Fruit fly (Drosophila melanogaster) Kc167 (cell line): ENCODE results near the gene Lk6.

Source experiments
- Myc ChIP-seq: fragments of >200 bp; optimal IDR thresholded peaks from 2 replicates; lab custom pipeline; 2017; ENCODE audit warnings: missing external identifiers
- Sin3A ChIP-seq: fragments of >200 bp; optimal IDR thresholded peaks from 2 replicates; lab custom pipeline; 2018; ENCODE audit warnings: missing external identifiers
- h ChIP-seq: fragments of >200 bp; optimal IDR thresholded peaks from 3 replicates; lab custom pipeline; 2018; ENCODE audit warnings: missing external identifiers
- insv ChIP-seq: fragments of >200 bp; optimal IDR thresholded peaks from 3 replicates; lab custom pipeline; 2018; ENCODE audit warnings: missing external identifiers
- psq ChIP-seq: fragments of >200 bp; optimal IDR thresholded peaks from 2 replicates; lab custom pipeline; 2017; ENCODE audit warnings: missing external identifiers
- ttk ChIP-seq: sonication (Bioruptor generic); optimal IDR thresholded peaks from 2 replicates; lab custom pipeline; 2017; ENCODE audit warnings: missing external identifiers

Lk6 gene

DNA sequence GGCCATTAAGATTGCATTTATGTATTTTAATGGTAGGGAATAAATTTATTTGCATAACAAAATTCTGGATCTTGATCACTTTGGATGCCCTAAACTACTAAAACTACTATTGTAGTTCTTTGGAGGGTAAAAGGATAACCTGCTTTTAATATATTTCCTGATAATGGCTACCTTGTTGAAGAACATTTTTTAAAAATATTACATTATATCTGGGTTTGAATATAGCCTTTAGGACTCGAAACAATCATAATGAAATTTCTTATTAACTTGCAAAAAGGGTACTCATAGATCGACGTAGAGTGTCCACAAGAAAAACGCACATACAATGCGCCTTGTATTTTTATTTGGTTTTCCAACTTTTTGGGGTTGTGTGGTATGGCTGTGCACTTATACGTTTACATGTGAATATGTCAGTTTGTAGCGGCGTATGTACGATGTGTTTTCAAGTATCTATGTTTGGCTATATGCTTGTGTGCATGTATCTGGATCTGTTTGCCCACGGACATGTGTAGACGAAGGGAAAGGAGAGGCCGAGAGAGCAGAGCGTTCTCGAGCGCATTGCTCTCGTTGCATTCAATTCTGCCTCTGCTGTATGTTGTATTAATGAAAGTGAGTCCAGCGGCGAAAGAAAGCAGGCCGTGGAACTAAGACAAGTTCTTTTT, 15.2 kb upstream of the Lk6 start:
- TF ChIP-seq Sin3A (lab: Kevin White, UChicago) = no peak
- no peak for TF ChIP-seq psq (lab: Kevin White, UChicago)
- no peak for TF ChIP-seq insv (lab: Kevin White, UChicago)
- TF ChIP-seq ttk (lab: Kevin White, UChicago) = no peak
- TF ChIP-seq h (lab: Kevin White, UChicago) = no peak
- no peak for TF ChIP-seq Myc

DNA sequence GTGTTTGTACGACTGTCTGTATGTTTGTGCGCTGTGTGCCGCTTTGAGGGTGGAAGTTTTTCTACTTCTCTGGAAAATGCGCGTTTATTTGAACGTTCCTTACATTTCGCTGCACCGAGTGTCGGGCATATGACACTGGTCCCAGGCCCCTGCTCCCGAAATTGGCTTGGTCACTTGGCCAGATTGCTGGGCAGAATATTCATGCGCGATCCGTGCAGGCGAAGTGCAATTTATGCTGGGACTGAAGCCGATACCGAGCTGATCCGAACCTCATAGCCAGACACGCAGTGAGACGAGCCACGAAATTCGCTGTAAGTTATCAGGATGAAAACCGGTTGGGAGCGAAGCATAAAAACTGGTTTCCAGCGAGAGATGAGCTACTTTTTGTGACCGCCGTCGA, 14.6 kb upstream of the Lk6 start:
- TF ChIP-seq Sin3A (lab: Kevin White, UChicago) (no peak), psq (lab: Kevin White, UChicago) (no peak), insv (lab: Kevin White, UChicago) (no peak), ttk (lab: Kevin White, UChicago) (no peak), h (lab: Kevin White, UChicago) (no peak), Myc (no peak)

DNA sequence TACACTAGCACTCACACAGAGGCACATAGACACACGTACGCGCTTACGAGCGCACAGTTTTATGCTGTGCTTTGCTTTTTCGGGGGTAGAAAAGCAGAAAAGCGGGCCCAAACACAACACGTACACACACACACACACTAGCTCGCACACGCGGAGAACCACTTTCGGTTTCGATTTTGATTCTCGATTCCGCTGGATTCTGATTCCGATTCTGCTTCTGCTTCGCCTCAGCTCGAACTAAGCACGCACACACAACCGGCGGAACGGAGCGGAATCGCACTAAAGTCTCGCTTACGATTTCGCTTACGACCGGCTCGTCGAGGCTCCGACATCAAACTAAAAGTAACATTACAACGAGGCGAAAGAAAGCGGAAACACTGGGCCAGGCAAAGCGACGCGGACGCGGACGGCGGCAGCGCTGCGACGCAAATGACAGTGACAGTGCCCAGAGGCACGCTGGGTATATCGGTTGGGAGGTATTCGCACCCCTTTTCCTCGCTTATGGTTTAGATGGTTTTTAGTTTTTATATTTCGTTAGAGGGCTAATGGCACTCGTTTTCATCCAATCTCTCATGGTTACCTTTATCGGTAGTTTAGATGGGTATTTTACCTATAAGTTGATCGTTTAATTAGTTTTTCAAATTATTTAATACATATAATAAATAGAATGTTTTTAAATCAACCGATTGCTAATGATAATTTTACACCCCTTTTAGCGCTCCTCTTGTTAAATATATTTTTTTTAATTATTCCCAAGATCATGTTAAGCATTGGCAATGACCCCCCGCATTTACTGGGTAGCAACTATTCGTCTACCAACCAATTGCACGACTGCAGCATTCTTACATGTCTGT, 14.0 kb upstream of the Lk6 start:
- TF ChIP-seq insv (lab: Kevin White, UChicago) (no peak), h (lab: Kevin White, UChicago) (no peak)

DNA sequence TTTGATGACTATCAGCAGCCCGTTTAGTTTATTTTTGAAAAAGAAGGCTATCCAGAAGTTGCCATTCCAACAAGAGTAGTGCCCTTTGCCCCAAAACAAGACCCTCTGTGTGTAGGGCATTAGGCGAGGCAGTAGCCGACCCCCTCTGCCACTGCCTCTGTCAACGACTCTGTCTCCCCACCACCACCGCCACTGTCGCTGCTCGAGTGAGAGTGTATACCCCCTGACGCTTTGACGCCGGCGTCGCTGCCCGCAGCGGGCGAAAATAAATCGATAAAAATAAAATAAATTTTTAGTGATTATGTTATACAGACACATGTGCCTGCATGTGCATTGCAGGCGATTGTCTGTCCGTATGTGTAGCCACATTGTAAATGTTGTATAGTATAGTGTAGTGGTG, 12.8 kb upstream of the Lk6 start:
- TF ChIP-seq Sin3A (lab: Kevin White, UChicago) (no peak), psq (lab: Kevin White, UChicago) (no peak), Myc (no peak), h (lab: Kevin White, UChicago) (no peak), ttk (lab: Kevin White, UChicago) (no peak), insv (lab: Kevin White, UChicago) (no peak)

DNA sequence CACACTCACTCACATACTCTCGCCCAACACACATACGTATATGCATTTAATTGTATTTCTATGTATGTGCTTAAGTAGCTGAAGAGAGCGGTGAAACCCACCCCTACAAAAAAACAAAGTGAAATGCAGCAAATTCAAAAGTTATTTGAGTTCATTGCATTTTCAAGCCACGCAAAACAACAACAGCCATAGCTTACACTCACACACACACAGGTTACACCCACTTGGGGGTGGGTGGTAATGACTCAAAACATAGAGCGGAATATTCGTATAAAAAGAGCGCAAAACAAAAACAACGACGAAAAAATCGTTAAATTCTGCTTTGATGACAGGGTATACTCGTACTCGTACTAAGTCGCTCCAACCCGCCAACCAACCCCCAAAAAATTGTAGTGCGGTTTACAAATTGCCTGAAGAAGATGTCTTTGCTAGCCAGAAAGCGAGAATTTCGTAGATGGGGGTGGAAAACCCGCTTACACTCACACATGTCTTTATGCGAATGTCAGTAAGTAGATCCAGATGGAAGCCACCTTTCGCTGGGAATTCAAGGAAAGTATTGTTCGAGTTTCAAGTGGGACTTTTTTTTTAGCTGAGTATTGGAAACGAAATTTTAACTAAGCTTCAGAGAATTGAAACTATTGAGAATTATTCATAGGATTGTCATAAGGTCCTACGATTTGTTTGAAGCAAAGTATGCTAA, 12.0 kb upstream of the Lk6 start:
- TF ChIP-seq h (lab: Kevin White, UChicago) (no peak), psq (lab: Kevin White, UChicago) (no peak), Sin3A (lab: Kevin White, UChicago) (no peak), ttk (lab: Kevin White, UChicago) (no peak), Myc (no peak), insv (lab: Kevin White, UChicago) (no peak)

DNA sequence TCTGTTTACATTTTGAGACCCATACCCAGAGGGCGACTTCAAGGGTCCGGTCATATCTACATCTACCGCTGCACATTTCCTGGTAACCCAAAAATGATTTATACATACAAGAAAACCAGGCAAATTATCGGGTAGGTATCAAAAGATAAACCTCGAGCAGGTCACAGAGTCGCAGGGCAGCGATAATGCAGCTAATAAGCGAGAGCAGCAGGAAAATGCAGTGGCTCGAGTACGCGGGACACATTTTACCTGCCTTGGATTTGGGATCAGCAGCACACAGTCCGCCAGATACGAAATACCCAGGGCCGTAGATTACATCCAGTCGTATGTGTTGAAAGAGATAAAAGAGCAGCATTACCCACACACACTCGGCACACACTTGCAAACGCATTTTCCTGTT, 10.9 kb upstream of the Lk6 start:
- TF ChIP-seq Myc (no peak), insv (lab: Kevin White, UChicago) (no peak), ttk (lab: Kevin White, UChicago) (no peak), psq (lab: Kevin White, UChicago) (no peak), h (lab: Kevin White, UChicago) (no peak), Sin3A (lab: Kevin White, UChicago) (no peak)

DNA sequence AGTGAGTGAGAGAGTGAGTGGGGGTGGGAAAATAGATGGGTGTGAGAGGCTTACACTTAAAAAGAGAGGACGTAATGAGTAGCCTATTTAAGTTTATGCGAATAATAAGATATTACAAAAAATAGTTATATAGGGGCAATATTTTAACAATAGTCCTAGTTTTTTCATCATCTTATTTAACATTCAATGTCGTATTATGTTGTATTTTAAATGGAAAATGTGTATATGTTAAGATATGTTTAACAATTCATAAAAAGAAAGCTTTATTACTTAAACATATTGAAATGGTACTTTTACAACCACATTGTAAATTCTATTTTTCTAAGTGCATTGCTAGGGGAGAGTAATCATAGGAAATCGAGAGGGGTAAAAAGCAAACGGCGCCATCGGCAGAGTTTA, 9.7 kb upstream of the Lk6 start:
- TF ChIP-seq ttk (lab: Kevin White, UChicago) (no peak), Sin3A (lab: Kevin White, UChicago) (no peak), Myc (no peak), psq (lab: Kevin White, UChicago) (no peak), h (lab: Kevin White, UChicago) (no peak), insv (lab: Kevin White, UChicago) (no peak)

DNA sequence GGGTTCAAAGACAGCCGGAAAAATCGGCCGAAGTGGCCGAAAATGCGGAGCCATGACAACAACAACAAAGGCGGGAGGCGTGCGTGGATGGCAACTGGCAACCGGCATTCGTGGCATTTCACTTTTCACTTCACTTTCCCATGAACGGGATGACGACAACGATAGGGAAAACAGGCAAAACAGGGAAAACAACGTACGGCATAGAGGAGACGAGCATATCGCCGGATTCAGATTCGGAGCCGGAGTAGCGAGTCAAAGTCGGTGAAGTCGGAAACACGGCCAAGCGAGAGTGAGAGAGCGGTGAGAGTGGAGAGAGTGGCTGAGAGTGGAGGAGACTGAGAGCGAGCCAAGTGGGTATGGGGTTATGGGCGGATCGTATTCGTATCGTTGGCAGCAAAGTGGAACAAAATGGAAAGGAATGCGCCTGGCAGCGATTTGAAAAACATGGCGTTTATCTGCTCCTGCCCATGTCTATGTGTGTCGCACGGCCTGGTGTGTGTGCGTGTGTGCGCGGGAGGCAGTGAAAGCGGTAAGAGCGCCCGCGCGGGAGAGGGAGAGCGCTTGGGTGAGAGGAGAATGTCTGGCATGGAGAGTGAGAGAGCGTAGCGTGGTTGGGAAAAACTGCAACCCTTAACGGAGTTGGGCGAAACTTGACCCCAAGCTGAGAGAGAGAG, 9.2 kb upstream of the Lk6 start:
- no peak for TF ChIP-seq Sin3A (lab: Kevin White, UChicago)

DNA sequence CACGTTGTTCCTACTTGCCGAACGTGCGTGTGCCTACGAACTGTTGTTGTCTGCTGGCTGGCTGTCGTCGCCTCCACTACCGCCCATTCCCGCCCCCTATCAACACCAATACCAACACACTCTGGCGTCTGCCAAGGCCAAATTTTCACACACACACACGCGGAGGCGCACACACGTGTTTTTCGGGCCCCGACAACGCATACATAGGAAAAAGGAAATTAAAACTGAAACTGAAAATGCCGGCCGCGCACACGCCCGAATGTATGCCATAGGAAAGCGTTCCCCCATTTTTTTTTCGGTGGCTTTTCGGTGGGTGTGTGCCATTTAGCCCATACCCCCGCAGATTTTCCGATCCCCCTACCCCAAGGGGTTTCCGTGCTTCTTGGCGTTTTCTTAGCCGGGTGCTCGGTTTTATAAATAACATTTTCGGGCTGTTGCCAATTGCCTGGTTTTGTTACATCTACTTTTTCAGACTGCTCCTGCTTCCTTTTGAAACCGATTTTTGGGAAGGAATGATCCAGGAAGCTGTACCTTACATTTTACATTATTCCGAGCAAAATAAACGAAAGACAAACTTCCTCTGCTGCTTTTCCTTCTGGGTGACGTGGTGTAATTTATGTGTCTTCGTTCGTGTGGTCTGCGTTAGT, 8.0 kb upstream of the Lk6 start:
- TF ChIP-seq Sin3A (lab: Kevin White, UChicago) (no peak), h (lab: Kevin White, UChicago) (no peak), ttk (lab: Kevin White, UChicago) (no peak), insv (lab: Kevin White, UChicago) (no peak), psq (lab: Kevin White, UChicago) (no peak), Myc (no peak)

DNA sequence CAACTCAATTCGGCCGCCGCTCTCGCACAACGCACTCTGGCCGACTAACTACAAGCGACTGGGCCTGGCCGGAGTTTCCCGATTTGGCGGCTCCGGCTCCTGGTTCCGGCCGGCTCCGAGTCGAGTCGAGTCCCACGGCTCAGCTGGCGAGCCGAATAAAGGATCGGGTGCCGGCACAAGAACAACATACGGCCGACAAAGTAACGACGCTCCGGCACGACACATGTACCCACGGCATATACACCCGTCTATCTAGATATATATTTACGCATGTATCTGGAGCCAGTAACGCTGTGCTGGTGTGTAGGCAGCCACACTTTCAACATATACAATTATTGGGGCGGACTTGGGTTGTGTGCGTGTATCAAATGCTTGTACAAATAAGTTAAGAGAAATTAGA, 7.2 kb upstream of the Lk6 start:
- TF ChIP-seq h (lab: Kevin White, UChicago) = no peak
- no peak for TF ChIP-seq Myc
- no peak for TF ChIP-seq psq (lab: Kevin White, UChicago)

DNA sequence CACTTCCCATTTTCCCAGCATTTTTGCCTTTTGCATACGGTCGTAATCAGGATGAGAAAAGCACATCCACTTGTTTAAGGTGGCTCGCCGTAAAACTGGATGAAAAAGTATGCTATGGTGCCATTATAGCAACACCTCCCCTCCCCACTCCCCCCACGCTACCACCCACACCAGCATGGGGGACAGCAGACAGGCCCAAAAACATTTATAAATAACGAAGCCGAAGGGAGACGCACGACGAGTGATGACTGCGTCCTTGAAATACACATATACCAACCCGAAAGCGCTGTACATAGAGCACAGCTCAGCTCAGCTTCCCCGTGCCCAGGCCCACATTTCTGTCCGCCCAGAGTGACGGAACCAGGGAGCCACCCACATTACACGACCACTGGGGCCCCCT, 6.5 kb upstream of the Lk6 start:
- no peak for TF ChIP-seq psq (lab: Kevin White, UChicago)
